Fruit fly (Drosophila melanogaster) whole organism, embryonic: Measurements from ENCODE around the gene SCAR.

Source experiments
- Abd-B ChIP-seq: fragments of 200-800 bp; sonication (Bioruptor generic); optimal IDR thresholded peaks from 2 replicates; lab custom pipeline; 2018; ENCODE audit warnings: missing biosample characterization, mild to moderate bottlenecking, missing genetic modification characterization, moderate library complexity
- Aef1 ChIP-seq: fragments of 200-800 bp; sonication (Bioruptor generic); IDR thresholded peaks from 3 replicates; pipeline ENCODE4 v1.3.6; 2022; ENCODE audit warnings: missing biosample characterization, missing genetic modification characterization
- Atf3 ChIP-seq: fragments of 200-800 bp; sonication (Bioruptor generic); optimal IDR thresholded peaks from 3 replicates; lab custom pipeline; 2016; ENCODE audit warnings: missing biosample characterization, missing genetic modification characterization
- BEAF-32 ChIP-seq: fragments of 200-800 bp; sonication (Bioruptor generic); optimal IDR thresholded peaks from 3 replicates; lab custom pipeline; 2017; ENCODE audit warnings: missing biosample characterization, missing genetic modification characterization, mild to moderate bottlenecking, moderate library complexity, missing genetic modification reagents
- CG10267 ChIP-seq: fragments of 200-800 bp; sonication (Bioruptor generic); optimal IDR thresholded peaks from 2 replicates; lab custom pipeline; 2018; ENCODE audit warnings: missing biosample characterization, mild to moderate bottlenecking, missing genetic modification characterization, moderate library complexity
- CG10366 ChIP-seq: fragments of 200-800 bp; sonication (Bioruptor generic); IDR thresholded peaks from 2 replicates; pipeline ENCODE4 v1.3.6; 2022; ENCODE audit warnings: missing biosample characterization, missing genetic modification characterization
- CG14710 ChIP-seq: fragments of 200-800 bp; sonication (Bioruptor generic); optimal IDR thresholded peaks from 3 replicates; lab custom pipeline; 2019; ENCODE audit warnings: missing biosample characterization, mild to moderate bottlenecking, missing genetic modification characterization, moderate library complexity
- CG15601 ChIP-seq: fragments of 200-800 bp; sonication (Bioruptor generic); optimal IDR thresholded peaks from 3 replicates; lab custom pipeline; 2019; ENCODE audit warnings: missing biosample characterization, mild to moderate bottlenecking, missing genetic modification characterization, moderate library complexity
- CG1603 ChIP-seq: fragments of 200-800 bp; sonication (Bioruptor generic); optimal IDR thresholded peaks from 2 replicates; lab custom pipeline; 2019; ENCODE audit warnings: missing biosample characterization, mild to moderate bottlenecking, missing genetic modification characterization, moderate library complexity
- CG16779 ChIP-seq: fragments of 200-800 bp; sonication (Bioruptor generic); IDR thresholded peaks from 2 replicates; pipeline ENCODE4 v1.3.6; 2022; ENCODE audit warnings: missing biosample characterization, missing genetic modification characterization
- CG16815 ChIP-seq: fragments of 200-800 bp; sonication (Bioruptor generic); optimal IDR thresholded peaks from 3 replicates; lab custom pipeline; 2017; ENCODE audit warnings: missing biosample characterization, mild to moderate bottlenecking, missing genetic modification characterization
- CG17361 ChIP-seq: fragments of 200-800 bp; sonication (Bioruptor generic); IDR thresholded peaks from 3 replicates; pipeline ENCODE4 v1.3.6; 2022; ENCODE audit warnings: missing biosample characterization, missing genetic modification characterization
- CG17385 ChIP-seq: fragments of 200-800 bp; sonication (Bioruptor generic); optimal IDR thresholded peaks from 3 replicates; lab custom pipeline; 2018; ENCODE audit warnings: missing biosample characterization, mild to moderate bottlenecking, missing genetic modification characterization
- CG2712 ChIP-seq: fragments of 200-800 bp; optimal IDR thresholded peaks from 3 replicates; lab custom pipeline; 2019; ENCODE audit warnings: missing biosample characterization, mild to moderate bottlenecking, missing genetic modification characterization, moderate library complexity
- CG31441 ChIP-seq: fragments of 200-800 bp; sonication (Bioruptor generic); IDR thresholded peaks from 2 replicates; pipeline ENCODE4 v1.3.6; 2022; ENCODE audit warnings: missing biosample characterization, missing genetic modification characterization
- CG34224 ChIP-seq: fragments of 200-800 bp; sonication (Bioruptor generic); IDR thresholded peaks from 3 replicates; pipeline ENCODE4 v1.3.6; 2022; ENCODE audit warnings: missing biosample characterization, missing genetic modification characterization; ENCODE audit not compliant: partially characterized antibody
- CG4328 ChIP-seq: fragments of 200-800 bp; sonication (Bioruptor generic); optimal IDR thresholded peaks from 3 replicates; lab custom pipeline; 2017; ENCODE audit warnings: missing biosample characterization, missing genetic modification reagents, missing genetic modification characterization
- CG4404 ChIP-seq: fragments of 200-800 bp; sonication (Bioruptor generic); IDR thresholded peaks from 2 replicates; pipeline ENCODE4 v1.3.6; 2022; ENCODE audit warnings: missing biosample characterization, missing genetic modification characterization
- CG4617 ChIP-seq: fragments of 200-800 bp; sonication (Bioruptor generic); optimal IDR thresholded peaks from 3 replicates; lab custom pipeline; 2016; ENCODE audit warnings: missing biosample characterization, missing genetic modification characterization, borderline replicate concordance
- CG7372 ChIP-seq: fragments of 200-800 bp; sonication (Bioruptor generic); IDR thresholded peaks from 2 replicates; pipeline ENCODE4 v1.3.6; 2022; ENCODE audit warnings: missing biosample characterization, missing genetic modification characterization
- CG7745 ChIP-seq: fragments of 200-800 bp; sonication (Bioruptor generic); optimal IDR thresholded peaks from 2 replicates; lab custom pipeline; 2018; ENCODE audit warnings: missing biosample characterization, mild to moderate bottlenecking, missing genetic modification characterization, moderate library complexity
- CG7839 ChIP-seq: fragments of 200-800 bp; sonication (Bioruptor generic); optimal IDR thresholded peaks from 3 replicates; lab custom pipeline; 2018; ENCODE audit warnings: missing biosample characterization, mild to moderate bottlenecking, missing genetic modification characterization, moderate library complexity
- Dek ChIP-seq: fragments of 200-800 bp; sonication (Bioruptor generic); optimal IDR thresholded peaks from 3 replicates; lab custom pipeline; 2019; ENCODE audit warnings: missing biosample characterization, mild to moderate bottlenecking, missing genetic modification characterization, moderate library complexity
- Dp ChIP-seq: fragments of 200-800 bp; sonication (Bioruptor generic); optimal IDR thresholded peaks from 2 replicates; lab custom pipeline; 2018; ENCODE audit warnings: missing biosample characterization, mild to moderate bottlenecking, missing genetic modification characterization, moderate library complexity
- E2f2 ChIP-seq: fragments of 200-800 bp; sonication (Bioruptor generic); IDR thresholded peaks from 2 replicates; pipeline ENCODE4 v1.3.6; 2022; ENCODE audit warnings: missing biosample characterization, missing genetic modification characterization
- Eip74EF ChIP-seq, 2 experiments: fragments of 200-800 bp in 1 of 2; fragments of >200 bp in 1 of 2; sonication (Bioruptor generic) in 1 of 2; optimal IDR thresholded peaks; 2 replicates each; lab custom pipeline; 2017 to 2019; ENCODE audit warnings: missing biosample characterization in 2 of 2, missing genetic modification characterization in 2 of 2, mild to moderate bottlenecking in 1 of 2, moderate library complexity in 1 of 2
- Hmr ChIP-seq: fragments of 200-800 bp; sonication (Bioruptor generic); optimal IDR thresholded peaks from 3 replicates; lab custom pipeline; 2017; ENCODE audit warnings: mild to moderate bottlenecking, missing biosample characterization, missing genetic modification reagents, missing genetic modification characterization
- Med ChIP-seq: fragments of 200-800 bp; sonication (Bioruptor generic); peaks from one replicate; lab custom pipeline; 2016; ENCODE audit warnings: missing biosample characterization, missing genetic modification characterization, mild to moderate bottlenecking, inconsistent platforms, moderate library complexity
- Myb ChIP-seq: fragments of 200-800 bp; sonication (Bioruptor generic); optimal IDR thresholded peaks from 2 replicates; lab custom pipeline; 2016; ENCODE audit warnings: missing biosample characterization, missing genetic modification characterization
- Nf-YA ChIP-seq: fragments of 200-800 bp; sonication (Bioruptor generic); IDR thresholded peaks from 2 replicates; pipeline ENCODE4 v1.3.6; 2022; ENCODE audit warnings: missing biosample characterization, missing genetic modification characterization
- NfI ChIP-seq: fragments of 200-800 bp; sonication (Bioruptor generic); optimal IDR thresholded peaks from 3 replicates; lab custom pipeline; 2018; ENCODE audit warnings: missing biosample characterization, mild to moderate bottlenecking, missing genetic modification characterization, moderate library complexity
- Optix ChIP-seq: fragments of 200-800 bp; sonication (Bioruptor generic); IDR thresholded peaks from 3 replicates; pipeline ENCODE4 v1.3.6; 2022; ENCODE audit warnings: missing biosample characterization, missing genetic modification characterization
- Sox102F ChIP-seq: fragments of 200-800 bp; sonication (Bioruptor generic); optimal IDR thresholded peaks from 2 replicates; lab custom pipeline; 2018; ENCODE audit warnings: missing biosample characterization, mild to moderate bottlenecking, missing genetic modification characterization, moderate library complexity
- YL-1 ChIP-seq: fragments of 200-800 bp; sonication (Bioruptor generic); optimal IDR thresholded peaks from 3 replicates; lab custom pipeline; 2017; ENCODE audit warnings: missing biosample characterization, mild to moderate bottlenecking, missing genetic modification characterization
- chn ChIP-seq: fragments of 200-800 bp; sonication (Bioruptor generic); optimal IDR thresholded peaks from 2 replicates; lab custom pipeline; 2016; ENCODE audit warnings: missing biosample characterization, missing genetic modification characterization
- dimm ChIP-seq: fragments of 200-800 bp; sonication (Bioruptor generic); IDR thresholded peaks from 2 replicates; pipeline ENCODE4 v1.3.6; 2022; ENCODE audit warnings: missing biosample characterization, missing genetic modification characterization
- dpn ChIP-seq, 2 experiments: fragments of 200-800 bp; sonication (Bioruptor generic); optimal IDR thresholded peaks; 3 replicates each; lab custom pipeline; 2016; ENCODE audit warnings: missing biosample characterization in 2 of 2, missing genetic modification characterization in 2 of 2
- en ChIP-seq: fragments of 200-800 bp; sonication (Bioruptor generic); optimal IDR thresholded peaks from 2 replicates; lab custom pipeline; 2016; ENCODE audit warnings: missing biosample characterization, missing genetic modification characterization
- mirr ChIP-seq: fragments of 200-800 bp; sonication (Bioruptor generic); optimal IDR thresholded peaks from 3 replicates; lab custom pipeline; 2018; ENCODE audit warnings: missing biosample characterization, mild to moderate bottlenecking, missing genetic modification characterization
- nerfin-2 ChIP-seq: fragments of 200-800 bp; sonication (Bioruptor generic); IDR thresholded peaks from 2 replicates; pipeline ENCODE4 v1.3.6; 2022; ENCODE audit warnings: missing biosample characterization, missing genetic modification characterization; ENCODE audit not compliant: partially characterized antibody
- nmo ChIP-seq: fragments of 200-800 bp; sonication (Bioruptor generic); optimal IDR thresholded peaks from 2 replicates; lab custom pipeline; 2018; ENCODE audit warnings: missing biosample characterization, mild to moderate bottlenecking, missing genetic modification characterization, moderate library complexity
- pzg ChIP-seq: fragments of 200-800 bp; sonication (Bioruptor generic); optimal IDR thresholded peaks from 3 replicates; lab custom pipeline; 2018; ENCODE audit warnings: missing biosample characterization, mild to moderate bottlenecking, missing genetic modification characterization, moderate library complexity
- ro ChIP-seq: fragments of 200-800 bp; sonication (Bioruptor generic); IDR thresholded peaks from 2 replicates; pipeline ENCODE4 v1.3.6; 2022; ENCODE audit warnings: missing biosample characterization, missing genetic modification characterization
- row ChIP-seq: fragments of 200-800 bp; sonication (Bioruptor generic); IDR thresholded peaks from 3 replicates; pipeline ENCODE4 v1.3.6; 2022; ENCODE audit warnings: missing biosample characterization, missing genetic modification characterization
- salm ChIP-seq: fragments of 200-800 bp; sonication (Bioruptor generic); optimal IDR thresholded peaks from 2 replicates; lab custom pipeline; 2018; ENCODE audit warnings: missing biosample characterization, mild to moderate bottlenecking, missing genetic modification characterization
- stwl ChIP-seq: fragments of 200-800 bp; sonication (Bioruptor generic); optimal IDR thresholded peaks from 3 replicates; lab custom pipeline; 2018; ENCODE audit warnings: missing biosample characterization, mild to moderate bottlenecking, missing genetic modification characterization, moderate library complexity
- sug ChIP-seq: fragments of 200-800 bp; optimal IDR thresholded peaks from 2 replicates; lab custom pipeline; 2019; ENCODE audit warnings: missing biosample characterization, mild to moderate bottlenecking, missing genetic modification characterization, moderate library complexity
- trem ChIP-seq: fragments of 200-800 bp; optimal IDR thresholded peaks from 3 replicates; lab custom pipeline; 2019; ENCODE audit warnings: missing biosample characterization, mild to moderate bottlenecking, missing genetic modification characterization, moderate library complexity
- vvl ChIP-seq: fragments of 200-800 bp; sonication (Bioruptor generic); IDR thresholded peaks from 2 replicates; pipeline ENCODE4 v1.3.6; 2022; ENCODE audit warnings: missing biosample characterization, missing genetic modification characterization
- wor ChIP-seq: fragments of 200-800 bp; sonication (Bioruptor generic); IDR thresholded peaks from 2 replicates; pipeline ENCODE4 v1.3.6; 2022; ENCODE audit warnings: missing biosample characterization, missing genetic modification characterization

Gene SCAR

dm6 chr2L:10968009-10968383, 8.6 kb upstream of the SCAR start (continued):
- peak; percentile 6; the same call in 1 of the 3 replicates for TF ChIP-seq row (GFP tag; lab: Robert Waterston, UW)
- no peak for TF ChIP-seq CG10366 (GFP tag; lab: Robert Waterston, UW)
- no peak for TF ChIP-seq Nf-YA (GFP tag; lab: Robert Waterston, UW)
- TF ChIP-seq CG2712 (tag; lab: Kevin White, UChicago), result peak; percentile 3
- TF ChIP-seq CG14710, result peak; percentile 17
- no peak for TF ChIP-seq CG16815 (GFP tag; lab: Kevin White, UChicago)
- no peak for TF ChIP-seq sug (tag; lab: Kevin White, UChicago)
- TF ChIP-seq trem, result peak; percentile 48
- TF ChIP-seq pzg (GFP tag; lab: Kevin White, UChicago), result peak; percentile 59
- TF ChIP-seq CG34224, result peak; percentile 19; the same call in 1 of the 3 replicates
- peak; percentile 81 for TF ChIP-seq stwl (tag; lab: Kevin White, UChicago)
- no peak for TF ChIP-seq CG17385 (GFP tag; lab: Kevin White, UChicago)
- TF ChIP-seq Myb (GFP tag; lab: Kevin White, UChicago), result peak; percentile 8
- TF ChIP-seq wor (GFP tag; lab: Robert Waterston, UW), result no peak
- no peak for TF ChIP-seq CG31441 (GFP tag; lab: Robert Waterston, UW)
- no peak for TF ChIP-seq CG4404 (GFP tag; lab: Robert Waterston, UW)
- peak; percentile 31 for TF ChIP-seq CG4617 (GFP tag; lab: Kevin White, UChicago)
- peak; percentile 35 for TF ChIP-seq CG1603 (tag; lab: Kevin White, UChicago)
- peak; percentile 75 for TF ChIP-seq Dp
- peak; percentile 79 for TF ChIP-seq YL-1 (GFP tag; lab: Kevin White, UChicago)
- TF ChIP-seq CG10267 (tag; lab: Kevin White, UChicago), result peak; percentile 41
- peak; percentile 8; the same call in 1 of the 2 replicates for TF ChIP-seq vvl (GFP tag; lab: Robert Waterston, UW)
- no peak for TF ChIP-seq Eip74EF (GFP tag; optimal IDR thresholded peaks at IDR 0.05; lab: Kevin White, UChicago)
- TF ChIP-seq CG7372 (GFP tag; lab: Robert Waterston, UW), result no peak
- no peak for TF ChIP-seq Atf3 (GFP tag; lab: Kevin White, UChicago)
- no peak for TF ChIP-seq mirr (GFP tag; lab: Kevin White, UChicago)
- TF ChIP-seq NfI (GFP tag; lab: Kevin White, UChicago), result no peak
- no peak for TF ChIP-seq dpn (GFP tag; optimal IDR thresholded peaks at IDR 0.05; lab: Kevin White, UChicago)
- TF ChIP-seq salm (tag; lab: Kevin White, UChicago), result no peak
- peak; percentile 22 for TF ChIP-seq BEAF-32 (GFP tag; lab: Kevin White, UChicago)
- no peak for TF ChIP-seq en (GFP tag; lab: Kevin White, UChicago)
- TF ChIP-seq Sox102F (GFP tag; lab: Kevin White, UChicago), result no peak
- no peak for TF ChIP-seq Aef1 (GFP tag; lab: Robert Waterston, UW)
- peak; percentile 79 for TF ChIP-seq E2f2
- TF ChIP-seq, all 482 proteins: peak for 24

dm6 chr2L:10970134-10970533, 6.4 kb upstream of the SCAR start, which contains the start of the genes Tmem214 and YL-1:
Tmem214 (minus strand) TSS chr2L:10970275.
YL-1 (plus strand) TSS chr2L:10970443.
- no peak for TF ChIP-seq CG7745 (tag; lab: Kevin White, UChicago)
- TF ChIP-seq CG15601, result peak; percentile 2
- no peak for TF ChIP-seq CG7839 (tag; lab: Kevin White, UChicago)
- peak; percentile 98 for TF ChIP-seq YL-1 (GFP tag; lab: Kevin White, UChicago)
- TF ChIP-seq CG31441 (GFP tag; lab: Robert Waterston, UW), result 0 out of 2 replicates have a peak, but pooled peaks have one; percentile 9
- TF ChIP-seq Hmr (GFP tag; lab: Kevin White, UChicago), result no peak
- no peak for TF ChIP-seq dimm (GFP tag; lab: Robert Waterston, UW)
- TF ChIP-seq nmo (GFP tag; lab: Kevin White, UChicago), result peak; percentile 68
- no peak for TF ChIP-seq Dek
- no peak for TF ChIP-seq Optix (GFP tag; lab: Robert Waterston, UW)
- TF ChIP-seq ro (GFP tag; lab: Robert Waterston, UW), result no peak
- TF ChIP-seq Med (GFP tag; lab: Kevin White, UChicago), result peak; percentile 61
- no peak for TF ChIP-seq chn
- TF ChIP-seq Myb (GFP tag; lab: Kevin White, UChicago), result peak; percentile 23
- TF ChIP-seq Abd-B, result no peak
- TF ChIP-seq CG16779 (GFP tag; lab: Robert Waterston, UW), result no peak
- TF ChIP-seq nerfin-2 (GFP tag; lab: Robert Waterston, UW), result no peak
- no peak for TF ChIP-seq CG4328 (GFP tag; lab: Kevin White, UChicago)
- TF ChIP-seq CG17361, result 0 out of 3 replicates have a peak, but pooled peaks have one; percentile 28
- peak; percentile 74 for TF ChIP-seq stwl (tag; lab: Kevin White, UChicago)
